Worm (Caenorhabditis elegans) whole organism, L4 larva: ENCODE measurements around the gene R05G6.1.

Source experiments
- D1046.2 ChIP-seq: fragments of 200-800 bp; sonication (Bioruptor generic); IDR thresholded peaks from 2 replicates; pipeline ENCODE4 v1.3.6; 2022; ENCODE audit warnings: missing genetic modification characterization, missing compliant biosample characterization
- F26F4.8 ChIP-seq: fragments of 200-800 bp; sonication (Bioruptor generic); conservative IDR thresholded peaks from 2 replicates; pipeline ENCODE4 v1.3.6; 2022; ENCODE audit warnings: missing genetic modification characterization, missing compliant biosample characterization
- F49E8.2 ChIP-seq: sonication (generic microtip); optimal IDR thresholded peaks from 2 replicates; lab custom pipeline; 2016; ENCODE audit warnings: missing compliant biosample characterization, mild to moderate bottlenecking, missing genetic modification characterization, borderline replicate concordance
- T20F7.1 ChIP-seq: fragments of 200-800 bp; sonication (Bioruptor generic); optimal IDR thresholded peaks from 2 replicates; lab custom pipeline; 2018; ENCODE audit warnings: mild to moderate bottlenecking, missing genetic modification characterization, missing compliant biosample characterization
- aha-1 ChIP-seq: fragments of 150-350 bp; peaks from one replicate; lab custom pipeline; 2014; ENCODE audit warnings: missing biosample characterization, missing genetic modification characterization
- aly-2 ChIP-seq: sonication (generic microtip); optimal IDR thresholded peaks from 2 replicates; lab custom pipeline; 2018; ENCODE audit warnings: missing biosample characterization, missing genetic modification characterization
- ama-1 ChIP-seq: fragments of 150-350 bp; optimal IDR thresholded peaks from 2 replicates; lab custom pipeline; 2014; ENCODE audit warnings: inconsistent platforms, mixed read lengths
- ceh-62 ChIP-seq: sonication (generic microtip); optimal IDR thresholded peaks from 2 replicates; lab custom pipeline; 2017; ENCODE audit warnings: missing biosample characterization, missing genetic modification characterization
- ceh-82 ChIP-seq: sonication (generic microtip); optimal IDR thresholded peaks from 2 replicates; lab custom pipeline; 2017; ENCODE audit warnings: missing biosample characterization, missing genetic modification characterization
- daf-16 ChIP-seq, 3 experiments: sonication (generic microtip); optimal IDR thresholded peaks; 2 replicates each; lab custom pipeline; 2016 to 2017; ENCODE audit warnings: missing genetic modification characterization in 3 of 3, missing genetic modification reagents in 3 of 3, mild to moderate bottlenecking in 2 of 3, missing compliant biosample characterization in 2 of 3, missing biosample characterization in 1 of 3, moderate library complexity in 1 of 3
- dmd-6 ChIP-seq: fragments of 200-800 bp; sonication (Bioruptor generic); IDR thresholded peaks from 2 replicates; pipeline ENCODE4 v1.3.6; 2022; ENCODE audit warnings: missing genetic modification reagents, missing genetic modification characterization, missing compliant biosample characterization
- dmd-9 ChIP-seq: fragments of 200-800 bp; sonication (Bioruptor generic); IDR thresholded peaks from 2 replicates; pipeline ENCODE4 v1.3.6; 2022; ENCODE audit warnings: missing genetic modification reagents, missing genetic modification characterization, missing compliant biosample characterization
- dpl-1 ChIP-seq: fragments of 150-350 bp; optimal IDR thresholded peaks from 2 replicates; lab custom pipeline; 2014; ENCODE audit warnings: missing biosample characterization, missing genetic modification reagents, missing genetic modification characterization
- duxl-1 ChIP-seq: sonication (generic microtip); optimal IDR thresholded peaks from 2 replicates; lab custom pipeline; 2016; ENCODE audit warnings: mild to moderate bottlenecking, missing genetic modification characterization, moderate library complexity, missing compliant biosample characterization; ENCODE audit not compliant: poor library complexity
- dve-1 ChIP-seq: sonication (generic microtip); optimal IDR thresholded peaks from 2 replicates; lab custom pipeline; 2017; ENCODE audit warnings: antibody characterized with exemption, mild to moderate bottlenecking, missing genetic modification characterization, missing compliant biosample characterization; ENCODE audit not compliant: insufficient read depth
- gei-8 ChIP-seq: fragments of 200-800 bp; sonication (Bioruptor generic); optimal IDR thresholded peaks from 2 replicates; lab custom pipeline; 2018; ENCODE audit warnings: mild to moderate bottlenecking, missing genetic modification characterization, missing compliant biosample characterization
- hif-1 ChIP-seq, 2 experiments: sonication (generic microtip); optimal IDR thresholded peaks; 2 replicates each; lab custom pipeline; 2016 to 2017; ENCODE audit warnings: missing compliant biosample characterization in 2 of 2, missing genetic modification characterization in 2 of 2, missing genetic modification reagents in 2 of 2, missing genotype in 2 of 2, mild to moderate bottlenecking in 1 of 2
- hlh-11 ChIP-seq: fragments of 200-800 bp; sonication (Bioruptor generic); optimal IDR thresholded peaks from 2 replicates; lab custom pipeline; 2018; ENCODE audit warnings: mild to moderate bottlenecking, missing genetic modification characterization, missing compliant biosample characterization
- hlh-30 ChIP-seq: sonication (generic microtip); optimal IDR thresholded peaks from 2 replicates; lab custom pipeline; 2017; ENCODE audit warnings: antibody characterized with exemption, mild to moderate bottlenecking, missing genetic modification characterization, missing compliant biosample characterization; ENCODE audit not compliant: insufficient read depth
- lin-13 ChIP-seq: fragments of 150-350 bp; optimal IDR thresholded peaks from 2 replicates; lab custom pipeline; 2014; ENCODE audit warnings: missing biosample characterization, missing genetic modification reagents, missing genetic modification characterization
- lin-38 ChIP-seq: fragments of 200-800 bp; sonication (Bioruptor generic); IDR thresholded peaks from 2 replicates; pipeline ENCODE4 v1.3.6; 2022; ENCODE audit warnings: missing genetic modification reagents, missing genetic modification characterization, missing compliant biosample characterization
- lsy-2 ChIP-seq, 2 experiments: fragments of 150-350 bp in 1 of 2; sonication (generic microtip) in 1 of 2; optimal IDR thresholded peaks; 2 replicates each; lab custom pipeline; 2014 to 2017; ENCODE audit warnings: missing biosample characterization in 2 of 2, missing genetic modification characterization in 2 of 2
- mdl-1 ChIP-seq, 2 experiments: fragments of 150-350 bp in 1 of 2; sonication (generic microtip) in 1 of 2; optimal IDR thresholded peaks; 2 replicates each; lab custom pipeline; 2014 to 2017; ENCODE audit warnings: missing biosample characterization in 2 of 2, missing genetic modification characterization in 2 of 2
- mep-1 ChIP-seq: fragments of 150-350 bp; sonication (generic microtip); optimal IDR thresholded peaks from 3 replicates; lab custom pipeline; 2014; ENCODE audit warnings: missing biosample characterization, missing genetic modification characterization
- mes-2 ChIP-seq: sonication (generic microtip); optimal IDR thresholded peaks from 2 replicates; lab custom pipeline; 2016; ENCODE audit warnings: missing genotype, mild to moderate bottlenecking, missing genetic modification characterization, missing compliant biosample characterization; ENCODE audit not compliant: poor library complexity, severe bottlenecking
- mxl-3 ChIP-seq: fragments of 200-800 bp; sonication (Bioruptor generic); optimal IDR thresholded peaks from 2 replicates; lab custom pipeline; 2018; ENCODE audit warnings: mild to moderate bottlenecking, missing genetic modification characterization, missing compliant biosample characterization
- nhr-10 ChIP-seq: fragments of 150-350 bp; optimal IDR thresholded peaks from 2 replicates; lab custom pipeline; 2014; ENCODE audit warnings: missing biosample characterization, missing genetic modification characterization
- nhr-102 ChIP-seq: sonication (generic microtip); optimal IDR thresholded peaks from 2 replicates; lab custom pipeline; 2016; ENCODE audit warnings: mild to moderate bottlenecking, missing genetic modification characterization, moderate library complexity, missing compliant biosample characterization
- nhr-11 ChIP-seq: fragments of 150-350 bp; optimal IDR thresholded peaks from 2 replicates; lab custom pipeline; 2014; ENCODE audit warnings: missing biosample characterization, missing genetic modification characterization
- nhr-237 ChIP-seq: sonication (generic microtip); optimal IDR thresholded peaks from 2 replicates; lab custom pipeline; 2017; ENCODE audit warnings: missing biosample characterization, missing genetic modification characterization
- nhr-25 ChIP-seq: sonication (generic microtip); optimal IDR thresholded peaks from 2 replicates; lab custom pipeline; 2017; ENCODE audit warnings: missing genetic modification characterization, mild to moderate bottlenecking, missing compliant biosample characterization, antibody characterized with exemption, moderate library complexity, borderline replicate concordance; ENCODE audit not compliant: insufficient read depth
- nhr-28 ChIP-seq: fragments of 150-350 bp; optimal IDR thresholded peaks from 2 replicates; lab custom pipeline; 2014; ENCODE audit warnings: missing biosample characterization, missing genetic modification characterization
- nhr-48 ChIP-seq: sonication (generic microtip); optimal IDR thresholded peaks from 2 replicates; lab custom pipeline; 2016; ENCODE audit warnings: mild to moderate bottlenecking, missing genetic modification characterization, missing compliant biosample characterization
- nhr-77 ChIP-seq: fragments of 150-350 bp; optimal IDR thresholded peaks from 2 replicates; lab custom pipeline; 2014; ENCODE audit warnings: missing biosample characterization, missing genetic modification characterization
- set-16 ChIP-seq: fragments of 200-800 bp; sonication (Bioruptor generic); IDR thresholded peaks from 2 replicates; pipeline ENCODE4 v1.3.6; 2022; ENCODE audit warnings: missing genetic modification reagents, missing genetic modification characterization, missing compliant biosample characterization
- spr-1 ChIP-seq: sonication (generic microtip); optimal IDR thresholded peaks from 2 replicates; lab custom pipeline; 2016; ENCODE audit warnings: mild to moderate bottlenecking, missing genetic modification characterization, missing compliant biosample characterization
- unc-130 ChIP-seq: sonication (generic microtip); optimal IDR thresholded peaks from 2 replicates; lab custom pipeline; 2016; ENCODE audit warnings: missing genetic modification reagents, missing genetic modification characterization, missing compliant biosample characterization
- unc-62 ChIP-seq, 3 experiments: fragments of 150-350 bp in 1 of 3; sonication (generic microtip); optimal IDR thresholded peaks in 2 of 3; peaks in 1 of 3; 1 replicate in 1 of 3; 2 replicates in 2 of 3; lab custom pipeline; 2014 to 2017; ENCODE audit warnings: missing biosample characterization in 3 of 3, missing genetic modification characterization in 3 of 3, missing genetic modification reagents in 3 of 3, missing genotype in 1 of 3
- zfp-3 ChIP-seq: fragments of 200-800 bp; sonication (Bioruptor generic); conservative IDR thresholded peaks from 2 replicates; pipeline ENCODE4 v1.3.6; 2022; ENCODE audit warnings: missing genetic modification reagents, missing genetic modification characterization, missing compliant biosample characterization
- zip-2 ChIP-seq: fragments of 150-350 bp; optimal IDR thresholded peaks from 2 replicates; lab custom pipeline; 2014; ENCODE audit warnings: missing biosample characterization, missing genetic modification characterization

Gene R05G6.1

ce11 chrIV:7505866-7506488 is 26.5 kb upstream of the R05G6.1 start (continued):
- TF ChIP-seq unc-130 (GFP tag; lab: Kevin White, UChicago), result peak; percentile 31
- TF ChIP-seq ceh-62 (tag; lab: Kevin White, UChicago), result no peak

ce11 chrIV:7506711-7507110 is 25.7 kb upstream of the R05G6.1 start:
- TF ChIP-seq dmd-9 (GFP tag; lab: Robert Waterston, UW), result 0 out of 2 replicates have a peak, but pooled peaks have one; percentile 36
- TF ChIP-seq nhr-10 (tag; lab: Kevin White, UChicago), result no peak
- no peak for TF ChIP-seq nhr-102 (tag; lab: Kevin White, UChicago)
- TF ChIP-seq F26F4.8, result no peak
- no peak for TF ChIP-seq zip-2
- TF ChIP-seq hif-1 (tag; optimal IDR thresholded peaks at IDR 0.05; lab: Kevin White, UChicago), result no peak
- TF ChIP-seq mdl-1 (tag; optimal IDR thresholded peaks at IDR 0.05; lab: Kevin White, UChicago), result no peak
- TF ChIP-seq zfp-3 (GFP tag; lab: Robert Waterston, UW), result no peak
- no peak for TF ChIP-seq D1046.2 (GFP tag; lab: Robert Waterston, UW)
- no peak for TF ChIP-seq mxl-3 (GFP tag; lab: Kevin White, UChicago)
- no peak for TF ChIP-seq ceh-62 (tag; lab: Kevin White, UChicago)
- TF ChIP-seq set-16 (GFP tag; lab: Robert Waterston, UW), result peak; percentile 36; the same call in 1 of the 2 replicates
- no peak for TF ChIP-seq mes-2 (tag; lab: Kevin White, UChicago)
- TF ChIP-seq dpl-1 (GFP tag; lab: Kevin White, UChicago), result no peak
- no peak for TF ChIP-seq nhr-11 (tag; lab: Kevin White, UChicago)
- no peak for TF ChIP-seq nhr-25 (tag; lab: Kevin White, UChicago)
- no peak for TF ChIP-seq F49E8.2 (tag; lab: Kevin White, UChicago)
- no peak for TF ChIP-seq gei-8 (GFP tag; lab: Kevin White, UChicago)
- no peak for TF ChIP-seq aly-2 (tag; lab: Kevin White, UChicago)
- TF ChIP-seq nhr-28 (tag; lab: Kevin White, UChicago), result no peak
- TF ChIP-seq lin-38 (GFP tag; lab: Robert Waterston, UW), result 0 out of 2 replicates have a peak, but pooled peaks have one; percentile 11
- no peak for TF ChIP-seq lin-13 (GFP tag; lab: Kevin White, UChicago)
- TF ChIP-seq spr-1 (tag; lab: Kevin White, UChicago), result no peak

- TF ChIP-seq dmd-6 (GFP tag; lab: Robert Waterston, UW) (peak; percentile 55), hif-1 (tag; optimal IDR thresholded peaks at IDR 0.05; lab: Kevin White, UChicago) (no peak), ama-1 (lab: Kevin White, UChicago) (peak; percentile 33), unc-62 (GFP tag; optimal IDR thresholded peaks at IDR 0.05 in 1 of 2; lab: Kevin White, UChicago) (peak in 1 of 2 experiments; percentile 96), unc-62 (tag; optimal IDR thresholded peaks at IDR 0.05; lab: Kevin White, UChicago) (no peak), F26F4.8 (no peak), T20F7.1 (peak; percentile 7), mep-1 (tag; lab: Kevin White, UChicago) (peak; percentile 28), dpl-1 (GFP tag; lab: Kevin White, UChicago) (peak; percentile 2), nhr-11 (tag; lab: Kevin White, UChicago) (peak; percentile 34), hlh-30 (peak; percentile 88), daf-16 (GFP tag; optimal IDR thresholded peaks at IDR 0.05; lab: Kevin White, UChicago) (peak in 1 of 2 experiments; percentile 6), daf-16 (tag; optimal IDR thresholded peaks at IDR 0.05; lab: Kevin White, UChicago) (peak; percentile 55), mdl-1 (tag; optimal IDR thresholded peaks at IDR 0.05; lab: Kevin White, UChicago) (peak in 1 of 2 experiments; percentile 48), duxl-1 (peak; percentile 17), nhr-237 (tag; lab: Kevin White, UChicago) (no peak), dve-1 (peak; percentile 42), aha-1 (no peak), mxl-3 (GFP tag; lab: Kevin White, UChicago) (peak; percentile 43), nhr-28 (tag; lab: Kevin White, UChicago) (peak; percentile 62), hlh-11 (tag; lab: Kevin White, UChicago) (peak; percentile 71), nhr-48 (peak; percentile 39), nhr-77 (tag; lab: Kevin White, UChicago) (peak; percentile 24), lsy-2 (tag; optimal IDR thresholded peaks at IDR 0.05; lab: Kevin White, UChicago) (peak; percentile 13 to 52), ceh-82 (tag; lab: Kevin White, UChicago) (no peak)
Measured at ce11 chrIV:7507305-7507704, 25.2 kb upstream of the R05G6.1 start.
